Fruit fly (Drosophila melanogaster) whole organism, pupa: ENCODE measurements around the gene Pkcdelta.

Source experiments
- CG12605 ChIP-seq: fragments of 200-800 bp; sonication (Bioruptor generic); IDR thresholded peaks from 2 replicates; pipeline ENCODE4 v1.3.6; 2022; ENCODE audit warnings: missing biosample characterization, missing genetic modification characterization
- CG17806 ChIP-seq: fragments of 200-800 bp; sonication (Bioruptor generic); optimal IDR thresholded peaks from 2 replicates; lab custom pipeline; 2018; ENCODE audit warnings: missing biosample characterization, mild to moderate bottlenecking, missing genetic modification characterization, moderate library complexity
- CG4496 ChIP-seq: fragments of 200-800 bp; sonication (Bioruptor generic); IDR thresholded peaks from 3 replicates; pipeline ENCODE4 v1.3.6; 2022; ENCODE audit warnings: missing biosample characterization, missing genetic modification characterization
- D1 ChIP-seq: fragments of 200-800 bp; sonication (Bioruptor generic); optimal IDR thresholded peaks from 2 replicates; lab custom pipeline; 2018; ENCODE audit warnings: missing biosample characterization, mild to moderate bottlenecking, missing genetic modification characterization, moderate library complexity
- Snoo ChIP-seq: fragments of 200-800 bp; sonication (Bioruptor generic); optimal IDR thresholded peaks from 3 replicates; lab custom pipeline; 2017; ENCODE audit warnings: missing biosample characterization, mild to moderate bottlenecking, missing genetic modification characterization, inconsistent platforms
- gl ChIP-seq: fragments of 200-800 bp; sonication (Bioruptor generic); optimal IDR thresholded peaks from 2 replicates; lab custom pipeline; 2018; ENCODE audit warnings: missing biosample characterization, mild to moderate bottlenecking, missing genetic modification characterization

DNA sequence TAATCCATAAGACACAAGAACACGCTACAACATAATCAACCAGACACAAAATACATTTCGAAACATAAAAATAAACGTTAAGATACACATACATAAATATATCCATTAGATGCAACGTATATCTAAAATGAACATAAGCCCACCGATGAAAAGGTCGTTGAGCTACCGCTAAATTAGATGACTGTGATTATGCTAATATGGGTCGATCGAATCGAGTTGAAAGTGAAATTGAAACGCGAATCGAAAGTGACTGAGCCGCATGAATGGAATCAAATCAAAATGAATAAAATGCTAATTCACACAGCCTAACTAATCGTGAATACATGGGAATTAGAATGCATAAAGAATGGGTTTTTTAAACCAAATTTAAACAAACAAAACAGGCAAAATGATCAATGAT, 23.9 kb downstream of the Pkcdelta start:
- TF ChIP-seq CG12605 (GFP tag; lab: Robert Waterston, UW) (no peak), CG17806 (tag; lab: Kevin White, UChicago) (no peak), Snoo (tag; lab: Kevin White, UChicago) (no peak), D1 (tag; lab: Kevin White, UChicago) (no peak), CG4496 (GFP tag; lab: Robert Waterston, UW) (no peak), gl (tag; lab: Kevin White, UChicago) (no peak)
